Fruit fly (Drosophila melanogaster): ENCODE measurements around the gene ppk14.

ppk14 gene

dm6 chr2L:6338367-6338975 is 16.3 kb upstream of the ppk14 start, which contains the start of the genes Pez and Cpr (continued):
- peak; percentile 36 for TF ChIP-seq NC2β (GFP tag; optimal IDR thresholded peaks at IDR 0.05)
- peak; percentile 69 for TF ChIP-seq slbo (GFP tag; IDR thresholded peaks at IDR 0.05)
- no peak for TF ChIP-seq Asciz (GFP tag; optimal IDR thresholded peaks at IDR 0.05)
- peak; percentile 15; the same call in 2 of the 3 replicates for TF ChIP-seq B-H1 (GFP tag; IDR thresholded peaks at IDR 0.05)
- no peak for TF ChIP-seq dmrt99B (tag; optimal IDR thresholded peaks at IDR 0.05)
- no peak for TF ChIP-seq CG43689 (GFP tag; IDR thresholded peaks at IDR 0.05)
- TF ChIP-seq CG18619 (GFP tag; optimal IDR thresholded peaks at IDR 0.05) = peak; percentile 45
- TF ChIP-seq gro (GFP tag; optimal IDR thresholded peaks at IDR 0.05) = peak; percentile 46
- no peak for TF ChIP-seq CG17568 (GFP tag; optimal IDR thresholded peaks at IDR 0.05)
- TF ChIP-seq Fer3 (tag; optimal IDR thresholded peaks at IDR 0.05) = peak; percentile 21
- peak; percentile 24; the same call in 1 of the 2 replicates for TF ChIP-seq H2.0 (GFP tag; IDR thresholded peaks at IDR 0.05)
- peak; percentile 60 for TF ChIP-seq her (GFP tag; optimal IDR thresholded peaks at IDR 0.05)
- TF ChIP-seq Lpt (GFP tag; optimal IDR thresholded peaks at IDR 0.05) = no peak
- TF ChIP-seq CG3838 (GFP tag; optimal IDR thresholded peaks at IDR 0.05) = no peak
- no peak for TF ChIP-seq CrebB (tag; optimal IDR thresholded peaks at IDR 0.05)
- TF ChIP-seq trh (GFP tag; optimal IDR thresholded peaks at IDR 0.05) = peak; percentile 15
- TF ChIP-seq Poxn (GFP tag; IDR thresholded peaks at IDR 0.05) = no peak
- no peak for TF ChIP-seq fd102C (GFP tag; optimal IDR thresholded peaks at IDR 0.05)
- no peak for TF ChIP-seq CG15479 (GFP tag; optimal IDR thresholded peaks at IDR 0.05)
- no peak for TF ChIP-seq Deaf1 (tag; optimal IDR thresholded peaks at IDR 0.05)
- no peak for TF ChIP-seq CG11504 (tag; optimal IDR thresholded peaks at IDR 0.05)
- TF ChIP-seq Rx (GFP tag; IDR thresholded peaks at IDR 0.05) = no peak
- no peak for TF ChIP-seq CG6254 (GFP tag; optimal IDR thresholded peaks at IDR 0.05)
- TF ChIP-seq CG10267 (tag; optimal IDR thresholded peaks at IDR 0.05) = peak; percentile 90
- TF ChIP-seq sisA (GFP tag; IDR thresholded peaks at IDR 0.05) = no peak
- peak; percentile 96 for TF ChIP-seq CTCF (GFP tag; optimal IDR thresholded peaks at IDR 0.05)
- no peak for TF ChIP-seq CG16815 (GFP tag; optimal IDR thresholded peaks at IDR 0.05)
- no peak for TF ChIP-seq yki (optimal IDR thresholded peaks at IDR 0.05)
- TF ChIP-seq jing (GFP tag; optimal IDR thresholded peaks at IDR 0.05) = no peak
- peak; percentile 5 for TF ChIP-seq bigmax (GFP tag; optimal IDR thresholded peaks at IDR 0.05)
- no peak for TF ChIP-seq CG8089 (GFP tag; optimal IDR thresholded peaks at IDR 0.05)
- TF ChIP-seq E2f1 (GFP tag; IDR thresholded peaks at IDR 0.05) = no peak
- peak; percentile 60 for TF ChIP-seq odd (GFP tag; optimal IDR thresholded peaks at IDR 0.05)
- peak; percentile 19; the same call in 1 of the 2 replicates for TF ChIP-seq Drgx (GFP tag; IDR thresholded peaks at IDR 0.05)
- peak; percentile 70 for TF ChIP-seq unc-4 (GFP tag; IDR thresholded peaks at IDR 0.05; ENCODE audit: partially characterized antibody)
- no peak for TF ChIP-seq CG12219 (GFP tag; optimal IDR thresholded peaks at IDR 0.05)
- TF ChIP-seq CG8290 (GFP tag; optimal IDR thresholded peaks at IDR 0.05) = peak; percentile 48
- TF ChIP-seq CG8290 (tag; optimal IDR thresholded peaks at IDR 0.05) = peak; percentile 28 to 90
- peak; percentile 14 for TF ChIP-seq Mes4 (GFP tag; optimal IDR thresholded peaks at IDR 0.05)
- TF ChIP-seq Abd-B (GFP tag; optimal IDR thresholded peaks at IDR 0.05) = no peak
- no peak for TF ChIP-seq sug (tag; optimal IDR thresholded peaks at IDR 0.05)
- TF ChIP-seq HLH3B (GFP tag; IDR thresholded peaks at IDR 0.05) = peak; percentile 25; the same call in 1 of the 2 replicates
- no peak for TF ChIP-seq CG5953 (GFP tag; IDR thresholded peaks at IDR 0.05)
- no peak for TF ChIP-seq gce (GFP tag; IDR thresholded peaks at IDR 0.05)
- no peak for TF ChIP-seq tll (GFP tag; optimal IDR thresholded peaks at IDR 0.05)
- peak; percentile 35 for TF ChIP-seq mam (GFP tag; optimal IDR thresholded peaks at IDR 0.05)
- no peak for TF ChIP-seq CG30020 (tag; optimal IDR thresholded peaks at IDR 0.05)
- TF ChIP-seq Xbp1 (GFP tag; optimal IDR thresholded peaks at IDR 0.05) = peak; percentile 44
- TF ChIP-seq salm (tag; optimal IDR thresholded peaks at IDR 0.05) = no peak
- TF ChIP-seq fu2 (GFP tag; optimal IDR thresholded peaks at IDR 0.05) = peak; percentile 15
- TF ChIP-seq CG12071 (GFP tag; optimal IDR thresholded peaks at IDR 0.05) = no peak
- TF ChIP-seq CG4282 (GFP tag; optimal IDR thresholded peaks at IDR 0.05) = peak; percentile 13
